Worm (Caenorhabditis elegans): Measurements from ENCODE around the gene sqt-1.

The sqt-1 gene

DNA sequence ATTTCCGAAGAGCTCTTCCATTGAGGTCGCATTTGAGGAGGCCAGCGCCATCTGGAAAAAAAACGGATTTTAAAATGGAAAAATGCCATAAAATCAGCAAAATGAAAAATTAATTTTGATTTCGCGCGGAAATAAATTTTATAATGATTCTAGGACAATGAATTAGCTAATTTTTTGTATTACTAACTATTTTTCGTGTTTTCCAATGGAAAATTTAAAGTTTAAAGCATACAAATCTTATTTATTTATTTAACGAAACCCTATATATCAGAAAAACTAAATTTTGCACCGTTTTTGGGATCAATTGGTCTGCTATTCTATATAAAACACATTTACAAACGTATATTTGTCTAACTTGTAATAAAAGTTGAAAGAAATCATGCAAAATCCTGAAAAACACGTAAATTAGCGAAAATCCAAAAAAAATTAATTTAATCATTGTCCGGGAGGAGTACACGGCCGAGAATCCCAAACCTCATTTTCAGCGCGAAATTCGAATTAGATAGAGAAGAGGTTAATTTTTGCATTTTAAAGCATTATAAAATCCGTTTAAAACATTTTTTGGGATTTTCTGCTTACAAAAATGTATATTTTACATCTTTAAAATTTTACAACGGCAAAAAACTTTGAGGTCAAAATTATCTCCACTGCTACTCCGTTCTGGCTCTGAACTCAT lies 47.4 kb downstream of the sqt-1 start, which contains the start of gene C47G2.3 (continued):
- peak; percentile 18 for TF ChIP-seq tbp1 (GFP tag; optimal IDR thresholded peaks at IDR 0.05)
- TF ChIP-seq snpc-1.1 (tag; optimal IDR thresholded peaks at IDR 0.05; ENCODE audit: insufficient read depth) = no peak
- TF ChIP-seq lag-1 (GFP tag; IDR thresholded peaks at IDR 0.05) = no peak
- TF ChIP-seq dpl-1 (GFP tag; optimal IDR thresholded peaks at IDR 0.05) = peak; percentile 25
- TF ChIP-seq athp-1 (tag; optimal IDR thresholded peaks at IDR 0.05) = peak; percentile 67
- peak in 1 of 3 experiments; percentile 78 for TF ChIP-seq lin-35 (GFP tag; optimal IDR thresholded peaks at IDR 0.05)
- TF ChIP-seq B0261.1 (tag; optimal IDR thresholded peaks at IDR 0.05) = no peak
- no peak for TF ChIP-seq Y53G8AR.9 (GFP tag; conservative IDR thresholded peaks at IDR 0.05)

DNA sequence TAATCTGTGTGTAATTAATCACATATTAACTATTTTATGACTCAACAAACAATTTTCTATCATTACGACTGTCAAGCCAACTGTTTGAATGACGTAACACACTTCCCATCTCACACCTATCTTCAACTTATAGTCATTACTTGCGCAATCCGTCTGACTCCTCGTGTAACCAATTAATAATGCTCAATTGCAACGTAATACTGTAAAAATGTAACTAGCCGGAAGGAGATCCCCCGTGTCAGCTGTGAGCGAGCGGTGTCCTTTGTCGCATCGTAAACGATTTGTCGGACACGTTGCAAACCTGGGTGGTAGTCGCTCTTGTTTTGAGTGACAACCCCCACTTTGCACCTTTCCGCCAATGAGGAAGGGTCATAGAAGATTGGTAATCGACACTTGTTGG lies 49.5 kb downstream of the sqt-1 start:
- TF ChIP-seq B0336.3 (GFP tag; IDR thresholded peaks at IDR 0.05) (no peak), Y79H2A.3 (GFP tag; conservative IDR thresholded peaks at IDR 0.05) (no peak), cebp-1 (GFP tag; IDR thresholded peaks at IDR 0.05) (no peak), cebp-1 (tag; optimal IDR thresholded peaks at IDR 0.05) (no peak), sptf-2 (GFP tag; optimal IDR thresholded peaks at IDR 0.05) (no peak), efl-1 (GFP tag; optimal IDR thresholded peaks at IDR 0.05) (no peak), gei-17 (GFP tag; optimal IDR thresholded peaks at IDR 0.05) (no peak), hsf-1 (GFP tag; IDR thresholded peaks at IDR 0.05) (no peak), attf-5 (GFP tag; optimal IDR thresholded peaks at IDR 0.05) (no peak), B0035.1 (tag; optimal IDR thresholded peaks at IDR 0.05) (no peak), K12H6.12 (tag; optimal IDR thresholded peaks at IDR 0.05) (no peak), nhr-179 (tag; optimal IDR thresholded peaks at IDR 0.05) (no peak), F57C9.4 (tag; optimal IDR thresholded peaks at IDR 0.05) (no peak), snpc-1.1 (tag; optimal IDR thresholded peaks at IDR 0.05; ENCODE audit: insufficient read depth) (no peak), nhr-90 (tag; optimal IDR thresholded peaks at IDR 0.05) (no peak), tbx-9 (tag; optimal IDR thresholded peaks at IDR 0.05; ENCODE audit: borderline replicate concordance) (no peak), tlf-1 (GFP tag; optimal IDR thresholded peaks at IDR 0.05) (no peak), F33H1.4 (GFP tag; IDR thresholded peaks at IDR 0.05) (no peak), let-526 (GFP tag; IDR thresholded peaks at IDR 0.05) (no peak), ztf-6 (GFP tag; IDR thresholded peaks at IDR 0.05) (no peak)

All from whole organism, young adult.